Fruit fly (Drosophila melanogaster) whole organism, prepupa: ENCODE data around the gene CG10137.

Experiments
- CG10631 ChIP-seq: fragments of 200-800 bp; sonication (Bioruptor generic); optimal IDR thresholded peaks from 2 replicates; lab custom pipeline; 2016; ENCODE audit warnings: missing biosample characterization, missing genetic modification characterization
- CG11294 ChIP-seq: fragments of 200-800 bp; sonication (Bioruptor generic); IDR thresholded peaks from 2 replicates; pipeline ENCODE4 v1.3.6; 2022; ENCODE audit warnings: missing biosample characterization, missing genetic modification characterization
- CG11762 ChIP-seq: fragments of 200-800 bp; sonication (Bioruptor generic); optimal IDR thresholded peaks from 3 replicates; lab custom pipeline; 2016; ENCODE audit warnings: missing biosample characterization, missing genetic modification characterization; ENCODE audit not compliant: insufficient read depth
- CG11902 ChIP-seq: fragments of 200-800 bp; sonication (Bioruptor generic); optimal IDR thresholded peaks from 3 replicates; lab custom pipeline; 2016; ENCODE audit warnings: missing biosample characterization, missing genetic modification characterization
- CG1621 ChIP-seq: fragments of 200-800 bp; sonication (Bioruptor generic); optimal IDR thresholded peaks from 3 replicates; lab custom pipeline; 2018; ENCODE audit warnings: missing biosample characterization, mild to moderate bottlenecking, missing genetic modification characterization
- CG3032 ChIP-seq: fragments of 200-800 bp; optimal IDR thresholded peaks from 2 replicates; lab custom pipeline; 2019; ENCODE audit warnings: missing biosample characterization, mild to moderate bottlenecking, missing genetic modification characterization, moderate library complexity
- Hr39 ChIP-seq: fragments of 200-800 bp; sonication (Bioruptor generic); optimal IDR thresholded peaks from 2 replicates; lab custom pipeline; 2016; ENCODE audit warnings: missing biosample characterization, missing genetic modification characterization
- Met ChIP-seq: fragments of 200-800 bp; sonication (Bioruptor generic); optimal IDR thresholded peaks from 3 replicates; lab custom pipeline; 2016; ENCODE audit warnings: missing biosample characterization, missing genetic modification characterization

dm6 chr2L:19535234-19535633, 8.7 kb downstream of the CG10137 start, which contains the start of gene CG31697:
- TF ChIP-seq CG10631 (GFP tag; lab: Kevin White, UChicago) (no peak), Hr39 (no peak), Met (GFP tag; lab: Kevin White, UChicago) (no peak), CG11294 (GFP tag; lab: Robert Waterston, UW) (no peak), CG1621 (tag; lab: Kevin White, UChicago) (no peak), CG3032 (tag; lab: Kevin White, UChicago) (no peak), CG11762 (GFP tag; lab: Kevin White, UChicago) (no peak), CG11902 (GFP tag; lab: Kevin White, UChicago) (no peak)
